Fruit fly (Drosophila melanogaster) whole organism, embryonic: Measurements from ENCODE around the gene CG4839.

Experiments
- CG10147 ChIP-seq: fragments of 200-800 bp; sonication (Bioruptor generic); optimal IDR thresholded peaks from 2 replicates; lab custom pipeline; 2019; ENCODE audit warnings: missing biosample characterization, mild to moderate bottlenecking, missing genetic modification characterization, moderate library complexity
- CG12219 ChIP-seq: fragments of 200-800 bp; sonication (Bioruptor generic); optimal IDR thresholded peaks from 3 replicates; lab custom pipeline; 2018; ENCODE audit warnings: missing biosample characterization, mild to moderate bottlenecking, missing genetic modification characterization
- CG13123 ChIP-seq: fragments of 200-800 bp; sonication (Bioruptor generic); optimal IDR thresholded peaks from 2 replicates; lab custom pipeline; 2016; ENCODE audit warnings: missing biosample characterization, missing genetic modification characterization
- CG13775 ChIP-seq: fragments of 200-800 bp; sonication (Bioruptor generic); optimal IDR thresholded peaks from 3 replicates; lab custom pipeline; 2017; ENCODE audit warnings: missing biosample characterization, mild to moderate bottlenecking, missing genetic modification characterization
- CG13894 ChIP-seq: fragments of 200-800 bp; sonication (Bioruptor generic); optimal IDR thresholded peaks from 3 replicates; lab custom pipeline; 2018; ENCODE audit warnings: missing biosample characterization, mild to moderate bottlenecking, missing genetic modification characterization, moderate library complexity
- CG15514 ChIP-seq: fragments of 200-800 bp; sonication (Bioruptor generic); optimal IDR thresholded peaks from 3 replicates; lab custom pipeline; 2017; ENCODE audit warnings: missing biosample characterization, missing genetic modification characterization, mild to moderate bottlenecking, moderate library complexity, missing genetic modification reagents
- CG17385 ChIP-seq: fragments of 200-800 bp; sonication (Bioruptor generic); optimal IDR thresholded peaks from 3 replicates; lab custom pipeline; 2018; ENCODE audit warnings: missing biosample characterization, mild to moderate bottlenecking, missing genetic modification characterization
- CG17568 ChIP-seq: fragments of 200-800 bp; sonication (Bioruptor generic); optimal IDR thresholded peaks from 2 replicates; lab custom pipeline; 2018; ENCODE audit warnings: missing biosample characterization, mild to moderate bottlenecking, missing genetic modification characterization, moderate library complexity
- CG2120 ChIP-seq: fragments of 200-800 bp; sonication (Bioruptor generic); optimal IDR thresholded peaks from 3 replicates; lab custom pipeline; 2016; ENCODE audit warnings: missing biosample characterization, missing genetic modification characterization
- CG2129 ChIP-seq: fragments of 200-800 bp; sonication (Bioruptor generic); IDR thresholded peaks from 2 replicates; pipeline ENCODE4 v1.3.6; 2022; ENCODE audit warnings: missing biosample characterization, missing genetic modification characterization; ENCODE audit not compliant: partially characterized antibody
- CG30403 ChIP-seq: fragments of 200-800 bp; sonication (Bioruptor generic); optimal IDR thresholded peaks from 3 replicates; lab custom pipeline; 2016; ENCODE audit warnings: missing biosample characterization, missing genetic modification characterization
- CG34422 ChIP-seq: fragments of 200-800 bp; sonication (Bioruptor generic); IDR thresholded peaks from 3 replicates; pipeline ENCODE4 v1.3.6; 2022; ENCODE audit warnings: missing biosample characterization, missing genetic modification characterization
- CG42726 ChIP-seq: fragments of 200-800 bp; sonication (Bioruptor generic); IDR thresholded peaks from 2 replicates; pipeline ENCODE4 v1.3.6; 2022; ENCODE audit warnings: missing biosample characterization, missing genetic modification characterization; ENCODE audit not compliant: partially characterized antibody
- CG4854 ChIP-seq: fragments of 200-800 bp; sonication (Bioruptor generic); optimal IDR thresholded peaks from 2 replicates; lab custom pipeline; 2016; ENCODE audit warnings: missing biosample characterization, missing genetic modification characterization, inconsistent platforms
- CG7987 ChIP-seq: fragments of 200-800 bp; sonication (Bioruptor generic); optimal IDR thresholded peaks from 2 replicates; lab custom pipeline; 2018; ENCODE audit warnings: missing biosample characterization, mild to moderate bottlenecking, missing genetic modification characterization, moderate library complexity
- CG8290 ChIP-seq, 3 experiments: fragments of 200-800 bp; sonication (Bioruptor generic); optimal IDR thresholded peaks; 2 replicates each; lab custom pipeline; 2016 to 2019; ENCODE audit warnings: missing biosample characterization in 3 of 3, missing genetic modification characterization in 3 of 3, mild to moderate bottlenecking in 2 of 3, moderate library complexity in 1 of 3
- CrebB ChIP-seq: fragments of 200-800 bp; sonication (Bioruptor generic); optimal IDR thresholded peaks from 3 replicates; lab custom pipeline; 2018; ENCODE audit warnings: missing biosample characterization, mild to moderate bottlenecking, missing genetic modification characterization
- Elba2 ChIP-seq: fragments of 200-800 bp; sonication (Bioruptor generic); optimal IDR thresholded peaks from 3 replicates; lab custom pipeline; 2016; ENCODE audit warnings: missing biosample characterization, missing genetic modification characterization
- Hey ChIP-seq: fragments of 200-800 bp; sonication (Bioruptor generic); optimal IDR thresholded peaks from 3 replicates; lab custom pipeline; 2018; ENCODE audit warnings: missing biosample characterization, mild to moderate bottlenecking, missing genetic modification characterization
- Hr51 ChIP-seq, 2 experiments: fragments of 200-800 bp; sonication (Bioruptor generic); optimal IDR thresholded peaks; 2 replicates in 1 of 2; 3 replicates in 1 of 2; lab custom pipeline; 2016 to 2018; ENCODE audit warnings: missing biosample characterization in 2 of 2, missing genetic modification characterization in 2 of 2, mild to moderate bottlenecking in 1 of 2, moderate library complexity in 1 of 2
- Hsf ChIP-seq: fragments of 200-800 bp; sonication (Bioruptor generic); optimal IDR thresholded peaks from 3 replicates; lab custom pipeline; 2016; ENCODE audit warnings: missing biosample characterization, missing genetic modification characterization
- Kr ChIP-seq: fragments of 200-800 bp; sonication (Bioruptor generic); optimal IDR thresholded peaks from 2 replicates; lab custom pipeline; 2017; ENCODE audit warnings: missing biosample characterization, mild to moderate bottlenecking, missing genetic modification characterization
- MTF-1 ChIP-seq: fragments of 200-800 bp; sonication (Bioruptor generic); optimal IDR thresholded peaks from 2 replicates; lab custom pipeline; 2018; ENCODE audit warnings: missing biosample characterization, mild to moderate bottlenecking, missing genetic modification characterization, borderline replicate concordance
- Nf-YB ChIP-seq: fragments of 200-800 bp; sonication (Bioruptor generic); optimal IDR thresholded peaks from 3 replicates; lab custom pipeline; 2019; ENCODE audit warnings: missing biosample characterization, mild to moderate bottlenecking, missing genetic modification characterization, moderate library complexity
- Nf-YC ChIP-seq: fragments of 200-800 bp; optimal IDR thresholded peaks from 3 replicates; lab custom pipeline; 2019; ENCODE audit warnings: missing biosample characterization, mild to moderate bottlenecking, missing genetic modification characterization, moderate library complexity
- Oli ChIP-seq: fragments of 200-800 bp; sonication (Bioruptor generic); optimal IDR thresholded peaks from 2 replicates; lab custom pipeline; 2018; ENCODE audit warnings: missing biosample characterization, mild to moderate bottlenecking, missing genetic modification characterization, moderate library complexity
- Opbp ChIP-seq: fragments of 200-800 bp; sonication (Bioruptor generic); IDR thresholded peaks from 3 replicates; pipeline ENCODE4 v1.3.6; 2022; ENCODE audit warnings: missing biosample characterization, missing genetic modification characterization; ENCODE audit not compliant: partially characterized antibody
- PHDP ChIP-seq: fragments of 200-800 bp; sonication (Bioruptor generic); optimal IDR thresholded peaks from 3 replicates; lab custom pipeline; 2018; ENCODE audit warnings: missing biosample characterization, mild to moderate bottlenecking, missing genetic modification characterization, moderate library complexity
- Ravus ChIP-seq: fragments of 200-800 bp; sonication (Bioruptor generic); IDR thresholded peaks from 2 replicates; pipeline ENCODE4 v1.3.6; 2022; ENCODE audit warnings: missing biosample characterization, missing genetic modification characterization
- Scr ChIP-seq: fragments of 200-800 bp; sonication (Bioruptor generic); IDR thresholded peaks from 2 replicates; pipeline ENCODE4 v1.3.6; 2022; ENCODE audit warnings: missing biosample characterization, missing genetic modification characterization; ENCODE audit not compliant: partially characterized antibody
- Spps ChIP-seq: fragments of 200-800 bp; sonication (Bioruptor generic); optimal IDR thresholded peaks from 2 replicates; lab custom pipeline; 2018; ENCODE audit warnings: missing biosample characterization, mild to moderate bottlenecking, missing genetic modification characterization
- abd-A ChIP-seq: fragments of 200-800 bp; sonication (Bioruptor generic); optimal IDR thresholded peaks from 3 replicates; lab custom pipeline; 2019; ENCODE audit warnings: missing biosample characterization, mild to moderate bottlenecking, missing genetic modification characterization, moderate library complexity
- bcd ChIP-seq: fragments of 200-800 bp; sonication (Bioruptor generic); optimal IDR thresholded peaks from 2 replicates; lab custom pipeline; 2017; ENCODE audit warnings: missing biosample characterization, mild to moderate bottlenecking, missing genetic modification characterization
- btn ChIP-seq: fragments of 200-800 bp; sonication (Bioruptor generic); optimal IDR thresholded peaks from 2 replicates; lab custom pipeline; 2016; ENCODE audit warnings: missing biosample characterization, missing genetic modification characterization
- corto ChIP-seq: fragments of 200-800 bp; sonication (Bioruptor generic); optimal IDR thresholded peaks from 2 replicates; lab custom pipeline; 2016; ENCODE audit warnings: missing biosample characterization, mild to moderate bottlenecking, missing genetic modification characterization, moderate library complexity
- croc ChIP-seq: fragments of 200-800 bp; sonication (Bioruptor generic); conservative IDR thresholded peaks from 3 replicates; pipeline ENCODE4 v1.3.6; 2022; ENCODE audit warnings: missing biosample characterization, missing genetic modification characterization
- dm ChIP-seq: fragments of 200-800 bp; sonication (Bioruptor generic); optimal IDR thresholded peaks from 3 replicates; lab custom pipeline; 2016; ENCODE audit warnings: missing biosample characterization, missing genetic modification characterization
- exex ChIP-seq: fragments of 200-800 bp; sonication (Bioruptor generic); optimal IDR thresholded peaks from 4 replicates; lab custom pipeline; 2018; ENCODE audit warnings: missing biosample characterization, mild to moderate bottlenecking, missing genetic modification characterization, moderate library complexity
- hb ChIP-seq: fragments of 200-800 bp; sonication (Bioruptor generic); IDR thresholded peaks from 3 replicates; pipeline ENCODE4 v1.3.6; 2022; ENCODE audit warnings: missing biosample characterization, missing genetic modification characterization; ENCODE audit not compliant: partially characterized antibody
- peb ChIP-seq: fragments of 200-800 bp; sonication (Bioruptor generic); IDR thresholded peaks from 2 replicates; pipeline ENCODE4 v1.3.6; 2022; ENCODE audit warnings: missing biosample characterization, missing genetic modification characterization
- run ChIP-seq: fragments of 200-800 bp; sonication (Bioruptor generic); optimal IDR thresholded peaks from 3 replicates; lab custom pipeline; 2018; ENCODE audit warnings: missing biosample characterization, mild to moderate bottlenecking, missing genetic modification characterization
- sens-2 ChIP-seq: fragments of 200-800 bp; sonication (Bioruptor generic); IDR thresholded peaks from 2 replicates; pipeline ENCODE4 v1.3.6; 2022; ENCODE audit warnings: missing biosample characterization, missing genetic modification characterization
- seq ChIP-seq: fragments of 200-800 bp; sonication (Bioruptor generic); IDR thresholded peaks from 2 replicates; pipeline ENCODE4 v1.3.6; 2022; ENCODE audit warnings: missing biosample characterization, missing genetic modification characterization
- slou ChIP-seq: fragments of 200-800 bp; sonication (Bioruptor generic); optimal IDR thresholded peaks from 3 replicates; lab custom pipeline; 2016; ENCODE audit warnings: missing biosample characterization, missing genetic modification characterization
- so ChIP-seq: fragments of 200-800 bp; sonication (Bioruptor generic); IDR thresholded peaks from 3 replicates; pipeline ENCODE4 v1.3.6; 2022; ENCODE audit warnings: missing biosample characterization, missing genetic modification characterization
- sob ChIP-seq: fragments of 200-800 bp; sonication (Bioruptor generic); IDR thresholded peaks from 2 replicates; pipeline ENCODE4 v1.3.6; 2022; ENCODE audit warnings: missing biosample characterization, missing genetic modification characterization
- tap ChIP-seq: fragments of 200-800 bp; optimal IDR thresholded peaks from 3 replicates; lab custom pipeline; 2019; ENCODE audit warnings: missing biosample characterization, mild to moderate bottlenecking, missing genetic modification characterization, moderate library complexity
- unpg ChIP-seq: fragments of 200-800 bp; sonication (Bioruptor generic); optimal IDR thresholded peaks from 3 replicates; lab custom pipeline; 2018; ENCODE audit warnings: missing biosample characterization, mild to moderate bottlenecking, missing genetic modification characterization, moderate library complexity

Gene CG4839

dm6 chr2L:10146723-10147475 lies 2.3 kb downstream of the CG4839 start:
- TF ChIP-seq CG13894 (tag; lab: Kevin White, UChicago) (no peak), slou (no peak), CG2120 (GFP tag; lab: Kevin White, UChicago) (no peak), CG10147 (no peak), CrebB (tag; lab: Kevin White, UChicago) (no peak), Kr (GFP tag; lab: Kevin White, UChicago) (no peak), sob (GFP tag; lab: Robert Waterston, UW) (no peak), MTF-1 (GFP tag; lab: Kevin White, UChicago) (no peak), CG15514 (GFP tag; lab: Kevin White, UChicago) (no peak), Scr (GFP tag; lab: Robert Waterston, UW) (no peak), CG17385 (GFP tag; lab: Kevin White, UChicago) (no peak), Nf-YC (peak; percentile 69), CG13775 (GFP tag; lab: Kevin White, UChicago) (no peak), Spps (tag; lab: Kevin White, UChicago) (no peak), Hsf (no peak), CG4854 (GFP tag; lab: Kevin White, UChicago) (no peak), seq (GFP tag; lab: Robert Waterston, UW) (no peak), CG34422 (GFP tag; lab: Robert Waterston, UW) (no peak), abd-A (tag; lab: Kevin White, UChicago) (no peak), CG42726 (no peak), tap (no peak), btn (GFP tag; lab: Kevin White, UChicago) (no peak), peb (GFP tag; lab: Robert Waterston, UW) (no peak), CG17568 (GFP tag; lab: Kevin White, UChicago) (peak; percentile 23), Nf-YB (GFP tag; lab: Kevin White, UChicago) (peak; percentile 72), hb (GFP tag; lab: Robert Waterston, UW) (no peak), Oli (tag; lab: Kevin White, UChicago) (no peak), CG13123 (GFP tag; lab: Kevin White, UChicago) (no peak), croc (no peak), Elba2 (GFP tag; lab: Kevin White, UChicago) (no peak), corto (no peak), CG8290 (GFP tag; optimal IDR thresholded peaks at IDR 0.05; lab: Kevin White, UChicago) (no peak), CG8290 (tag; optimal IDR thresholded peaks at IDR 0.05; lab: Kevin White, UChicago) (peak in 1 of 2 experiments; percentile 31), CG30403 (GFP tag; lab: Kevin White, UChicago) (no peak), so (no peak), CG12219 (peak; percentile 12), run (tag; lab: Kevin White, UChicago) (no peak), exex (tag; lab: Kevin White, UChicago) (peak; percentile 85), unpg (peak; percentile 33), Ravus (no peak), CG2129 (no peak), PHDP (peak; percentile 32), Hr51 (GFP tag; optimal IDR thresholded peaks at IDR 0.05; lab: Kevin White, UChicago) (peak in 1 of 2 experiments; percentile 50), Hey (tag; lab: Kevin White, UChicago) (peak; percentile 5), bcd (no peak), CG7987 (GFP tag; lab: Kevin White, UChicago) (no peak), Opbp (GFP tag; lab: Robert Waterston, UW) (no peak), sens-2 (GFP tag; lab: Robert Waterston, UW) (peak; percentile 29; the same call in 1 of the 2 replicates), dm (GFP tag; lab: Kevin White, UChicago) (no peak)
